Fruit fly (Drosophila melanogaster): ENCODE results near the gene CG46281.

Gene CG46281

dm6 chr3R:13032975-13033445, 2.9 kb upstream of the CG46281 start (continued):
- 0 out of 2 replicates have a peak, but pooled peaks have one; percentile 12 for TF ChIP-seq CG10959 (GFP tag; IDR thresholded peaks at IDR 0.05)
- no peak for TF ChIP-seq HmgZ (tag; optimal IDR thresholded peaks at IDR 0.05)
- no peak for TF ChIP-seq CG34422 (GFP tag; IDR thresholded peaks at IDR 0.05)
- no peak for TF ChIP-seq Deaf1 (tag; optimal IDR thresholded peaks at IDR 0.05)
- TF ChIP-seq nerfin-1 (tag; optimal IDR thresholded peaks at IDR 0.05): peak; percentile 50
- TF ChIP-seq Med (GFP tag): peak; percentile 82
- peak; percentile 37 for TF ChIP-seq Fer3 (tag; optimal IDR thresholded peaks at IDR 0.05)
- peak; percentile 3 for TF ChIP-seq CG8388 (GFP tag; optimal IDR thresholded peaks at IDR 0.05)
- TF ChIP-seq dpn (GFP tag; optimal IDR thresholded peaks at IDR 0.05): no peak
- no peak for TF ChIP-seq CG11398 (GFP tag; optimal IDR thresholded peaks at IDR 0.05)
- TF ChIP-seq trem (tag; optimal IDR thresholded peaks at IDR 0.05): no peak
- no peak for TF ChIP-seq CG3065 (GFP tag; optimal IDR thresholded peaks at IDR 0.05)
- no peak for TF ChIP-seq CG14050 (GFP tag; IDR thresholded peaks at IDR 0.05)
- peak; percentile 30 for TF ChIP-seq CG10979 (tag; optimal IDR thresholded peaks at IDR 0.05)
- TF ChIP-seq cas (GFP tag; IDR thresholded peaks at IDR 0.05): no peak
- TF ChIP-seq Dad (GFP tag; optimal IDR thresholded peaks at IDR 0.05): no peak
- TF ChIP-seq hkb (optimal IDR thresholded peaks at IDR 0.05): no peak
- no peak for TF ChIP-seq hkb (GFP tag; IDR thresholded peaks at IDR 0.05)
- TF ChIP-seq Hr78 (GFP tag; optimal IDR thresholded peaks at IDR 0.05): peak in 1 of 2 experiments; percentile 51
- TF ChIP-seq onecut (GFP tag; IDR thresholded peaks at IDR 0.05): peak; percentile 36; the same call in 1 of the 2 replicates
- TF ChIP-seq BtbVII (GFP tag; optimal IDR thresholded peaks at IDR 0.05): peak; percentile 36
- peak; percentile 9 for TF ChIP-seq Camta (GFP tag; optimal IDR thresholded peaks at IDR 0.05)
- TF ChIP-seq HLHmδ (GFP tag; optimal IDR thresholded peaks at IDR 0.05): peak; percentile 25
- TF ChIP-seq YL-1 (GFP tag; optimal IDR thresholded peaks at IDR 0.05): peak; percentile 16
- TF ChIP-seq wek (GFP tag; optimal IDR thresholded peaks at IDR 0.05): peak; percentile 63
- TF ChIP-seq MBD-R2 (GFP tag; IDR thresholded peaks at IDR 0.05): peak; percentile 23; the same call in 1 of the 2 replicates
- TF ChIP-seq ac (GFP tag; optimal IDR thresholded peaks at IDR 0.05): peak; percentile 7
- no peak for TF ChIP-seq D (optimal IDR thresholded peaks at IDR 0.05)
- TF ChIP-seq D (GFP tag; optimal IDR thresholded peaks at IDR 0.05): peak; percentile 44
- peak; percentile 40 for TF ChIP-seq CG8924 (tag; optimal IDR thresholded peaks at IDR 0.05)
- peak; percentile 29 for TF ChIP-seq schlank (tag; optimal IDR thresholded peaks at IDR 0.05)
- TF ChIP-seq sc (optimal IDR thresholded peaks at IDR 0.05): no peak
- TF ChIP-seq sc (GFP tag; optimal IDR thresholded peaks at IDR 0.05): no peak
- peak; percentile 27 for TF ChIP-seq CG14710 (tag; optimal IDR thresholded peaks at IDR 0.05)
- TF ChIP-seq twi (tag; optimal IDR thresholded peaks at IDR 0.05): peak; percentile 67
- TF ChIP-seq pho (GFP tag; optimal IDR thresholded peaks at IDR 0.05): no peak
- TF ChIP-seq bsh (GFP tag; optimal IDR thresholded peaks at IDR 0.05): peak in 1 of 2 experiments; percentile 39
- TF ChIP-seq Ets97D (GFP tag; optimal IDR thresholded peaks at IDR 0.05): peak; percentile 20
- peak; percentile 24 for TF ChIP-seq Rfx (GFP tag; IDR thresholded peaks at IDR 0.05)

DNA sequence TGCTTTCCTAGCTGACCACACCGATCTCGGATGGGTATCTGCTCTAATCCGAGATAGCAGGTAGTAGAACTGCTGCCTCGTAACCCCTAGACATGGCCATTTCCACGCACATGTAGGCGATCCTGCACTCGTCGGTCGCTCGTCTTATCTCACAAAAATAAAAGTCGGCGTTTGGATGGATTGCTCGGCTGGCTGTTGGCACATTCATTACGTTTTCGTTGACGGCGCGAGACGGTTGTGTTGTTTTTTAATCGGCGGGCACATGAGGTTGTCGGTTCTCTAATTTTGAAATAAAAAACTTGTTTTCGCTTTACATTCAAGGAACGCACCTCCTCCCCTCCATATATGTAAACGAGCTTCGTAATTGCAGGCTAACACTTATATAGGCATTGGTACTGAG, 2.2 kb upstream of the CG46281 start, which contains the start of gene ry:
Gene ry, plus strand, starts transcription at position 206 of the 400 bp plus-strand sequence.
- TF ChIP-seq CG9437 (GFP tag; optimal IDR thresholded peaks at IDR 0.05) (peak; percentile 38), Chrac-16 (GFP tag; optimal IDR thresholded peaks at IDR 0.05) (no peak), Atf3 (GFP tag; optimal IDR thresholded peaks at IDR 0.05) (no peak), pita (GFP tag; optimal IDR thresholded peaks at IDR 0.05) (no peak), sc (optimal IDR thresholded peaks at IDR 0.05) (no peak), sc (GFP tag; optimal IDR thresholded peaks at IDR 0.05) (no peak), Meics (GFP tag; optimal IDR thresholded peaks at IDR 0.05) (no peak), CG11398 (GFP tag; optimal IDR thresholded peaks at IDR 0.05) (no peak), CG12104 (GFP tag; optimal IDR thresholded peaks at IDR 0.05) (no peak), NC2β (GFP tag; optimal IDR thresholded peaks at IDR 0.05) (no peak), Gsc (GFP tag; IDR thresholded peaks at IDR 0.05) (no peak), maf-S (GFP tag; optimal IDR thresholded peaks at IDR 0.05) (no peak), pan (optimal IDR thresholded peaks at IDR 0.05) (no peak), pan (GFP tag; optimal IDR thresholded peaks at IDR 0.05 in 1 of 2, IDR thresholded peaks at IDR 0.05 in 1 of 2) (no peak), ttk (GFP tag; IDR thresholded peaks at IDR 0.05) (no peak), CHES-1-like (GFP tag; optimal IDR thresholded peaks at IDR 0.05) (no peak), unc-4 (GFP tag; IDR thresholded peaks at IDR 0.05; ENCODE audit: partially characterized antibody) (no peak), kah (GFP tag; optimal IDR thresholded peaks at IDR 0.05) (no peak)

All from whole organism, embryonic.